Fruit fly (Drosophila melanogaster) whole organism, embryonic: ENCODE measurements around the gene org-1.

Experiments used
- Ada2b ChIP-seq: fragments of 200-800 bp; sonication (Bioruptor generic); IDR thresholded peaks from 2 replicates; pipeline ENCODE4 v1.3.6; 2022; ENCODE audit warnings: missing biosample characterization, missing genetic modification characterization
- CG10543 ChIP-seq: fragments of 200-800 bp; sonication (Bioruptor generic); optimal IDR thresholded peaks from 3 replicates; lab custom pipeline; 2017; ENCODE audit warnings: missing biosample characterization, mild to moderate bottlenecking, missing genetic modification characterization, moderate library complexity
- CG11456 ChIP-seq: fragments of 200-800 bp; sonication (Bioruptor generic); IDR thresholded peaks from 3 replicates; pipeline ENCODE4 v1.3.6; 2022; ENCODE audit warnings: missing biosample characterization, missing genetic modification characterization
- CG11504 ChIP-seq: fragments of 200-800 bp; sonication (Bioruptor generic); optimal IDR thresholded peaks from 3 replicates; lab custom pipeline; 2019; ENCODE audit warnings: missing biosample characterization, mild to moderate bottlenecking, missing genetic modification characterization, moderate library complexity
- CG12299 ChIP-seq: fragments of 200-800 bp; sonication (Bioruptor generic); optimal IDR thresholded peaks from 2 replicates; lab custom pipeline; 2018; ENCODE audit warnings: missing biosample characterization, mild to moderate bottlenecking, missing genetic modification characterization
- CG12769 ChIP-seq: fragments of 200-800 bp; sonication (Bioruptor generic); optimal IDR thresholded peaks from 2 replicates; lab custom pipeline; 2019; ENCODE audit warnings: missing biosample characterization, mild to moderate bottlenecking, missing genetic modification characterization, moderate library complexity
- CG13287 ChIP-seq: fragments of 200-800 bp; sonication (Bioruptor generic); IDR thresholded peaks from 2 replicates; pipeline ENCODE4 v1.3.6; 2022; ENCODE audit warnings: missing biosample characterization, missing genetic modification characterization; ENCODE audit not compliant: partially characterized antibody
- CG13424 ChIP-seq: fragments of 200-800 bp; sonication (Bioruptor generic); optimal IDR thresholded peaks from 2 replicates; lab custom pipeline; 2019; ENCODE audit warnings: missing biosample characterization, mild to moderate bottlenecking, missing genetic modification characterization, moderate library complexity
- CG1647 ChIP-seq: fragments of 200-800 bp; sonication (Bioruptor generic); optimal IDR thresholded peaks from 3 replicates; lab custom pipeline; 2016; ENCODE audit warnings: missing biosample characterization, missing genetic modification characterization
- CG2678 ChIP-seq: fragments of 200-800 bp; sonication (Bioruptor generic); optimal IDR thresholded peaks from 3 replicates; lab custom pipeline; 2019; ENCODE audit warnings: missing biosample characterization, mild to moderate bottlenecking, missing genetic modification characterization, moderate library complexity
- CG32767 ChIP-seq: fragments of 200-800 bp; sonication (Bioruptor generic); IDR thresholded peaks from 2 replicates; pipeline ENCODE4 v1.3.6; 2022; ENCODE audit warnings: missing biosample characterization, missing genetic modification characterization
- CG34376 ChIP-seq: fragments of 200-800 bp; sonication (Bioruptor generic); optimal IDR thresholded peaks from 2 replicates; lab custom pipeline; 2018; ENCODE audit warnings: missing biosample characterization, mild to moderate bottlenecking, missing genetic modification characterization
- CG3726 ChIP-seq: fragments of 200-800 bp; sonication (Bioruptor generic); IDR thresholded peaks from 3 replicates; pipeline ENCODE4, ENCODE4 v1.3.6; 2022; ENCODE audit warnings: missing biosample characterization, missing genetic modification characterization
- CG4404 ChIP-seq: fragments of 200-800 bp; sonication (Bioruptor generic); IDR thresholded peaks from 2 replicates; pipeline ENCODE4 v1.3.6; 2022; ENCODE audit warnings: missing biosample characterization, missing genetic modification characterization
- CG4730 ChIP-seq: fragments of 200-800 bp; sonication (Bioruptor generic); IDR thresholded peaks from 2 replicates; pipeline ENCODE4 v1.3.6; 2022; ENCODE audit warnings: missing biosample characterization, missing genetic modification characterization
- CG6765 ChIP-seq: fragments of 200-800 bp; sonication (Bioruptor generic); optimal IDR thresholded peaks from 3 replicates; lab custom pipeline; 2017; ENCODE audit warnings: missing biosample characterization, mild to moderate bottlenecking, missing genetic modification characterization
- CG7839 ChIP-seq: fragments of 200-800 bp; sonication (Bioruptor generic); optimal IDR thresholded peaks from 3 replicates; lab custom pipeline; 2018; ENCODE audit warnings: missing biosample characterization, mild to moderate bottlenecking, missing genetic modification characterization, moderate library complexity
- CG9727 ChIP-seq: fragments of 200-800 bp; sonication (Bioruptor generic); optimal IDR thresholded peaks from 3 replicates; lab custom pipeline; 2017; ENCODE audit warnings: missing biosample characterization, mild to moderate bottlenecking, missing genetic modification characterization
- CG9932 ChIP-seq: fragments of 200-800 bp; sonication (Bioruptor generic); IDR thresholded peaks from 2 replicates; pipeline ENCODE4 v1.3.6; 2022; ENCODE audit warnings: missing biosample characterization, missing genetic modification characterization
- CTCF ChIP-seq: fragments of 200-800 bp; sonication (Bioruptor generic); optimal IDR thresholded peaks from 2 replicates; lab custom pipeline; 2017; ENCODE audit warnings: missing biosample characterization, mild to moderate bottlenecking, missing genetic modification characterization, moderate library complexity
- Eip74EF ChIP-seq, 2 experiments: fragments of 200-800 bp in 1 of 2; fragments of >200 bp in 1 of 2; sonication (Bioruptor generic) in 1 of 2; optimal IDR thresholded peaks; 2 replicates each; lab custom pipeline; 2017 to 2019; ENCODE audit warnings: missing biosample characterization in 2 of 2, missing genetic modification characterization in 2 of 2, mild to moderate bottlenecking in 1 of 2, moderate library complexity in 1 of 2
- Fer2 ChIP-seq: fragments of 200-800 bp; sonication (Bioruptor generic); optimal IDR thresholded peaks from 2 replicates; lab custom pipeline; 2018; ENCODE audit warnings: missing biosample characterization, mild to moderate bottlenecking, missing genetic modification characterization, moderate library complexity
- H15 ChIP-seq: fragments of 200-800 bp; sonication (Bioruptor generic); IDR thresholded peaks from 3 replicates; pipeline ENCODE4 v1.3.6; 2022; ENCODE audit warnings: missing biosample characterization, missing genetic modification characterization
- HLH3B ChIP-seq: fragments of 200-800 bp; sonication (Bioruptor generic); IDR thresholded peaks from 2 replicates; pipeline ENCODE4 v1.3.6; 2022; ENCODE audit warnings: missing biosample characterization, missing genetic modification characterization
- HLHmδ ChIP-seq: fragments of 200-800 bp; sonication (Bioruptor generic); optimal IDR thresholded peaks from 2 replicates; lab custom pipeline; 2018; ENCODE audit warnings: missing biosample characterization, mild to moderate bottlenecking, missing genetic modification characterization, moderate library complexity
- Max ChIP-seq: fragments of 200-800 bp; sonication (Bioruptor generic); optimal IDR thresholded peaks from 2 replicates; lab custom pipeline; 2016; ENCODE audit warnings: missing biosample characterization, mild to moderate bottlenecking, missing genetic modification characterization
- NC2β ChIP-seq: fragments of 200-800 bp; sonication (Bioruptor generic); optimal IDR thresholded peaks from 2 replicates; lab custom pipeline; 2016; ENCODE audit warnings: missing biosample characterization, missing genetic modification characterization
- Opbp ChIP-seq: fragments of 200-800 bp; sonication (Bioruptor generic); IDR thresholded peaks from 3 replicates; pipeline ENCODE4 v1.3.6; 2022; ENCODE audit warnings: missing biosample characterization, missing genetic modification characterization; ENCODE audit not compliant: partially characterized antibody
- Rfx ChIP-seq: fragments of 200-800 bp; sonication (Bioruptor generic); IDR thresholded peaks from 2 replicates; pipeline ENCODE4 v1.3.6; 2022; ENCODE audit warnings: missing biosample characterization, missing genetic modification characterization
- Ssrp ChIP-seq: fragments of 200-800 bp; sonication (Bioruptor generic); optimal IDR thresholded peaks from 2 replicates; lab custom pipeline; 2018; ENCODE audit warnings: missing biosample characterization, mild to moderate bottlenecking, missing genetic modification characterization, moderate library complexity
- Vsx1 ChIP-seq: fragments of 200-800 bp; sonication (Bioruptor generic); optimal IDR thresholded peaks from 2 replicates; lab custom pipeline; 2017; ENCODE audit warnings: missing biosample characterization, mild to moderate bottlenecking, missing genetic modification characterization, missing genetic modification reagents
- al ChIP-seq: fragments of 200-800 bp; sonication (Bioruptor generic); IDR thresholded peaks from 2 replicates; pipeline ENCODE4 v1.3.6; 2022; ENCODE audit warnings: missing biosample characterization, missing genetic modification characterization
- bigmax ChIP-seq: fragments of 200-800 bp; sonication (Bioruptor generic); optimal IDR thresholded peaks from 2 replicates; lab custom pipeline; 2018; ENCODE audit warnings: missing biosample characterization, mild to moderate bottlenecking, missing genetic modification characterization
- cad ChIP-seq: fragments of >200 bp; optimal IDR thresholded peaks from 2 replicates; lab custom pipeline; 2017; ENCODE audit warnings: missing biosample characterization, missing genetic modification characterization
- cas ChIP-seq: fragments of 200-800 bp; sonication (Bioruptor generic); IDR thresholded peaks from 2 replicates; pipeline ENCODE4 v1.3.6; 2022; ENCODE audit warnings: missing biosample characterization, missing genetic modification characterization
- cg ChIP-seq: fragments of 200-800 bp; sonication (Bioruptor generic); optimal IDR thresholded peaks from 3 replicates; lab custom pipeline; 2019; ENCODE audit warnings: missing biosample characterization, mild to moderate bottlenecking, missing genetic modification characterization, moderate library complexity
- corto ChIP-seq: fragments of 200-800 bp; sonication (Bioruptor generic); optimal IDR thresholded peaks from 2 replicates; lab custom pipeline; 2016; ENCODE audit warnings: missing biosample characterization, mild to moderate bottlenecking, missing genetic modification characterization, moderate library complexity
- dysf ChIP-seq: fragments of 200-800 bp; sonication (Bioruptor generic); IDR thresholded peaks from 3 replicates; pipeline ENCODE4 v1.3.6; 2022; ENCODE audit warnings: missing biosample characterization, missing genetic modification characterization
- gce ChIP-seq: fragments of 200-800 bp; sonication (Bioruptor generic); IDR thresholded peaks from 3 replicates; pipeline ENCODE4 v1.3.6; 2022; ENCODE audit warnings: missing biosample characterization, missing genetic modification characterization
- gem ChIP-seq: fragments of 200-800 bp; sonication (Bioruptor generic); optimal IDR thresholded peaks from 2 replicates; lab custom pipeline; 2019; ENCODE audit warnings: missing biosample characterization, mild to moderate bottlenecking, missing genetic modification characterization, moderate library complexity
- gro ChIP-seq: fragments of 200-800 bp; sonication (Bioruptor generic); optimal IDR thresholded peaks from 2 replicates; lab custom pipeline; 2016; ENCODE audit warnings: missing biosample characterization, missing genetic modification characterization
- gsb ChIP-seq: fragments of 200-800 bp; sonication (Bioruptor generic); IDR thresholded peaks from 2 replicates; pipeline ENCODE4 v1.3.6; 2022; ENCODE audit warnings: missing biosample characterization, missing genetic modification characterization
- insv ChIP-seq, 2 experiments: fragments of 200-800 bp; sonication (Bioruptor generic); optimal IDR thresholded peaks; 3 replicates each; lab custom pipeline; 2016 to 2018; ENCODE audit warnings: missing biosample characterization in 2 of 2, missing genetic modification characterization in 2 of 2
- lab ChIP-seq: fragments of 200-800 bp; sonication (Bioruptor generic); optimal IDR thresholded peaks from 3 replicates; lab custom pipeline; 2017; ENCODE audit warnings: missing biosample characterization, missing genetic modification characterization, mild to moderate bottlenecking, moderate library complexity, missing genetic modification reagents
- run ChIP-seq: fragments of 200-800 bp; sonication (Bioruptor generic); optimal IDR thresholded peaks from 3 replicates; lab custom pipeline; 2018; ENCODE audit warnings: missing biosample characterization, mild to moderate bottlenecking, missing genetic modification characterization
- sens-2 ChIP-seq: fragments of 200-800 bp; sonication (Bioruptor generic); IDR thresholded peaks from 2 replicates; pipeline ENCODE4 v1.3.6; 2022; ENCODE audit warnings: missing biosample characterization, missing genetic modification characterization
- slbo ChIP-seq: fragments of 200-800 bp; sonication (Bioruptor generic); IDR thresholded peaks from 2 replicates; pipeline ENCODE4 v1.3.6; 2022; ENCODE audit warnings: missing biosample characterization, missing genetic modification characterization
- sqz ChIP-seq: fragments of 200-800 bp; sonication (Bioruptor generic); optimal IDR thresholded peaks from 3 replicates; lab custom pipeline; 2018; ENCODE audit warnings: missing biosample characterization, mild to moderate bottlenecking, missing genetic modification characterization
- usp ChIP-seq: fragments of >200 bp; optimal IDR thresholded peaks from 2 replicates; lab custom pipeline; 2017; ENCODE audit warnings: missing biosample characterization, missing genetic modification characterization
- zfh1 ChIP-seq: fragments of 200-800 bp; sonication (Bioruptor generic); IDR thresholded peaks from 3 replicates; pipeline ENCODE4 v1.3.6; 2022; ENCODE audit warnings: missing biosample characterization, missing genetic modification characterization

org-1 gene

dm6 chrX:8409793-8410192 is 45.1 kb downstream of the org-1 start (continued):
- TF ChIP-seq CG3726 (GFP tag; lab: Robert Waterston, UW) = no peak
- peak; percentile 73; the same call in 1 of the 2 replicates for TF ChIP-seq CG32767
- 0 out of 2 replicates have a peak, but pooled peaks have one; percentile 14 for TF ChIP-seq CG13287 (GFP tag; lab: Robert Waterston, UW)
- peak; percentile 38 for TF ChIP-seq CG12769
- peak; percentile 26 for TF ChIP-seq Vsx1 (GFP tag; lab: Kevin White, UChicago)
- peak; percentile 53 for TF ChIP-seq al (GFP tag; lab: Robert Waterston, UW)
- peak; percentile 56; the same call in 1 of the 3 replicates for TF ChIP-seq gce (GFP tag; lab: Robert Waterston, UW)
- TF ChIP-seq CG10543 (GFP tag; lab: Kevin White, UChicago) = peak; percentile 94
- TF ChIP-seq CG6765 = peak; percentile 90
- TF ChIP-seq cad = no peak
- no peak for TF ChIP-seq CG7839
- TF ChIP-seq dysf = peak; percentile 53; the same call in 2 of the 3 replicates
- TF ChIP-seq lab (GFP tag; lab: Kevin White, UChicago) = peak; percentile 50
- peak; percentile 92 for TF ChIP-seq gsb (GFP tag; lab: Robert Waterston, UW)
- TF ChIP-seq CG11456 (GFP tag; lab: Robert Waterston, UW) = no peak; the same call in 2 of the 3 replicates
- no peak for TF ChIP-seq CG11504
- TF ChIP-seq sqz (GFP tag; lab: Kevin White, UChicago) = peak; percentile 61
- 0 out of 2 replicates have a peak, but pooled peaks have one; percentile 18 for TF ChIP-seq CG4404 (GFP tag; lab: Robert Waterston, UW)
- peak; percentile 95 for TF ChIP-seq cg (GFP tag; lab: Kevin White, UChicago)
- TF ChIP-seq bigmax = peak; percentile 3
- TF ChIP-seq CG9932 (GFP tag; lab: Robert Waterston, UW) = peak; percentile 63
- peak; percentile 56 for TF ChIP-seq gro (GFP tag; lab: Kevin White, UChicago)
- TF ChIP-seq insv (GFP tag; optimal IDR thresholded peaks at IDR 0.05; lab: Kevin White, UChicago) = peak in 1 of 2 experiments; percentile 46
- peak; percentile 86 for TF ChIP-seq Rfx (GFP tag; lab: Robert Waterston, UW)
- TF ChIP-seq CG4730 (GFP tag; lab: Robert Waterston, UW) = no peak; the same call in 1 of the 2 replicates
- TF ChIP-seq Fer2 (tag; lab: Kevin White, UChicago) = no peak
- 0 out of 3 replicates have a peak, but pooled peaks have one; percentile 51 for TF ChIP-seq H15 (GFP tag; lab: Robert Waterston, UW)
- TF ChIP-seq Ada2b = peak; percentile 22
- peak; percentile 32 for TF ChIP-seq CG9727 (GFP tag; lab: Kevin White, UChicago)
- TF ChIP-seq CG13424 (tag; lab: Kevin White, UChicago) = peak; percentile 34
- peak; percentile 38; the same call in 1 of the 3 replicates for TF ChIP-seq Opbp (GFP tag; lab: Robert Waterston, UW)
- TF ChIP-seq cas (GFP tag; lab: Robert Waterston, UW) = peak; percentile 91
- TF ChIP-seq run (tag; lab: Kevin White, UChicago) = peak; percentile 27
- TF ChIP-seq sens-2 = peak; percentile 39; the same call in 1 of the 2 replicates
- no peak for TF ChIP-seq slbo (GFP tag; lab: Robert Waterston, UW)
- TF ChIP-seq CG34376 (GFP tag; lab: Kevin White, UChicago) = peak; percentile 97
- TF ChIP-seq corto (GFP tag; lab: Kevin White, UChicago) = peak; percentile 78
- TF ChIP-seq CTCF (GFP tag; lab: Kevin White, UChicago) = peak; percentile 44
- no peak for TF ChIP-seq Ssrp (tag; lab: Kevin White, UChicago)
- peak; percentile 49; the same call in 1 of the 3 replicates for TF ChIP-seq zfh1 (GFP tag; lab: Robert Waterston, UW)
- TF ChIP-seq gem (tag; lab: Kevin White, UChicago) = no peak
- TF ChIP-seq CG2678 (tag; lab: Kevin White, UChicago) = peak; percentile 51
- peak in 1 of 2 experiments; percentile 12 for TF ChIP-seq Eip74EF (GFP tag; optimal IDR thresholded peaks at IDR 0.05; lab: Kevin White, UChicago)
- TF ChIP-seq HLHmδ (GFP tag; lab: Kevin White, UChicago) = peak; percentile 95
- no peak for TF ChIP-seq usp
- TF ChIP-seq NC2β (GFP tag; lab: Kevin White, UChicago) = no peak
- no peak for TF ChIP-seq Max (GFP tag; lab: Kevin White, UChicago)
- no peak for TF ChIP-seq CG1647 (GFP tag; lab: Kevin White, UChicago)
- peak; percentile 68 for TF ChIP-seq CG12299 (tag; lab: Kevin White, UChicago)
- TF ChIP-seq HLH3B = peak; percentile 75; the same call in 1 of the 2 replicates
